Fruit fly (Drosophila melanogaster): ENCODE data around the gene Iml1.

The Iml1 gene

dm6 chr3L:1549148-1549547 lies 15.3 kb upstream of the Iml1 start (continued):
- TF ChIP-seq lmd (GFP tag; IDR thresholded peaks at IDR 0.05) (peak; percentile 23; the same call in 1 of the 2 replicates), CG10979 (tag; optimal IDR thresholded peaks at IDR 0.05) (peak; percentile 2), slou (GFP tag; optimal IDR thresholded peaks at IDR 0.05) (no peak), CG3163 (GFP tag; optimal IDR thresholded peaks at IDR 0.05) (no peak), E2f2 (GFP tag; IDR thresholded peaks at IDR 0.05) (0 out of 2 replicates have a peak, but pooled peaks have one; percentile 7), fu2 (GFP tag; optimal IDR thresholded peaks at IDR 0.05) (no peak), Mrtf (GFP tag; IDR thresholded peaks at IDR 0.05) (no peak), trem (tag; optimal IDR thresholded peaks at IDR 0.05) (no peak), CG14441 (GFP tag; IDR thresholded peaks at IDR 0.05) (no peak), CG6813 (GFP tag; optimal IDR thresholded peaks at IDR 0.05) (peak; percentile 32), sob (GFP tag; IDR thresholded peaks at IDR 0.05) (peak; percentile 5; the same call in 1 of the 2 replicates), CG7357 (GFP tag; IDR thresholded peaks at IDR 0.05) (no peak), Nf-YC (tag; optimal IDR thresholded peaks at IDR 0.05) (no peak), chn (GFP tag; optimal IDR thresholded peaks at IDR 0.05) (peak; percentile 14), CG6791 (GFP tag; IDR thresholded peaks at IDR 0.05; ENCODE audit: partially characterized antibody) (no peak), mld (GFP tag; IDR thresholded peaks at IDR 0.05; ENCODE audit: partially characterized antibody) (no peak), CG10147 (GFP tag; optimal IDR thresholded peaks at IDR 0.05) (no peak), ttk (GFP tag; IDR thresholded peaks at IDR 0.05) (no peak), caup (GFP tag; optimal IDR thresholded peaks at IDR 0.05; ENCODE audit: severe bottlenecking) (no peak), Kr (GFP tag; optimal IDR thresholded peaks at IDR 0.05) (no peak), nerfin-2 (GFP tag; IDR thresholded peaks at IDR 0.05; ENCODE audit: partially characterized antibody) (no peak), btn (GFP tag; optimal IDR thresholded peaks at IDR 0.05) (no peak), wdn (GFP tag; IDR thresholded peaks at IDR 0.05) (no peak), ftz-f1 (GFP tag; optimal IDR thresholded peaks at IDR 0.05) (no peak), CG9609 (GFP tag; optimal IDR thresholded peaks at IDR 0.05) (peak; percentile 21), CG2678 (tag; optimal IDR thresholded peaks at IDR 0.05) (peak; percentile 37), CG15073 (GFP tag; optimal IDR thresholded peaks at IDR 0.05) (no peak), CG17829 (tag; optimal IDR thresholded peaks at IDR 0.05) (no peak), CG18599 (GFP tag; optimal IDR thresholded peaks at IDR 0.05) (peak; percentile 11), ci (GFP tag; IDR thresholded peaks at IDR 0.05) (peak; percentile 47; the same call in 2 of the 3 replicates), CG9876 (GFP tag; optimal IDR thresholded peaks at IDR 0.05) (no peak), CG30431 (GFP tag; optimal IDR thresholded peaks at IDR 0.05) (no peak), HmgZ (tag; optimal IDR thresholded peaks at IDR 0.05) (no peak), sqz (GFP tag; optimal IDR thresholded peaks at IDR 0.05) (no peak), fru (optimal IDR thresholded peaks at IDR 0.05) (no peak), CG10565 (GFP tag; optimal IDR thresholded peaks at IDR 0.05) (no peak), sug (tag; optimal IDR thresholded peaks at IDR 0.05) (no peak), unc-4 (GFP tag; IDR thresholded peaks at IDR 0.05; ENCODE audit: partially characterized antibody) (no peak), CG4730 (GFP tag; IDR thresholded peaks at IDR 0.05) (no peak), CG17359 (tag; optimal IDR thresholded peaks at IDR 0.05) (peak; percentile 16), esg (GFP tag; conservative IDR thresholded peaks at IDR 0.05) (no peak; the same call in 1 of the 2 replicates), seq (GFP tag; IDR thresholded peaks at IDR 0.05) (0 out of 2 replicates have a peak, but pooled peaks have one; percentile 33), Oaz (GFP tag; IDR thresholded peaks at IDR 0.05) (no peak), kay (GFP tag; optimal IDR thresholded peaks at IDR 0.05) (peak; percentile 19), odd (GFP tag; optimal IDR thresholded peaks at IDR 0.05) (no peak), CG14860 (GFP tag; IDR thresholded peaks at IDR 0.05; ENCODE audit: partially characterized antibody) (no peak), CG1529 (GFP tag; optimal IDR thresholded peaks at IDR 0.05) (no peak), Taf1 (GFP tag; IDR thresholded peaks at IDR 0.05) (0 out of 2 replicates have a peak, but pooled peaks have one; percentile 8), pzg (GFP tag; optimal IDR thresholded peaks at IDR 0.05) (no peak), fd3F (GFP tag; optimal IDR thresholded peaks at IDR 0.05) (peak; percentile 10), lov (optimal IDR thresholded peaks at IDR 0.05) (no peak), lov (GFP tag; IDR thresholded peaks at IDR 0.05) (no peak)

All from whole organism, embryonic.